Fruit fly (Drosophila melanogaster): Measurements from ENCODE around the gene plh.

The plh gene

DNA sequence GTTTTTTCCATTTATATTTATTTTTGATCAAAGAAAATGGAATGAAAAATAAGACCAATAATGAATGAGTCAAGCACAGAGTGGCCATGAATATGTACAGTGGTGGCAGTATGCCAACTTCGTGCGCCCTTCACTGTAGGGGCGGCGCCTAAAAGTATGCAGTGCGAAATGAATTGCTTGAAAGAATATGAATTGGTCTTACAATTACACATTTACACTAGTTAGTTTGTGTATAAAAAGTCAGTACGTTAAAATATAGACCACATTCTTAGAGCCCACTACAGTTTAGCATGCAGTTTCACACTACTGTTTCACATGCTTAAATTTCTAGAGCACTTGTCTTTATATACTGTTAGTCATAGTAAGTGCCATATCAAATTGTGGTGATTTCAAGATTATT is 48.1 kb downstream of the plh start (continued):
- no peak for TF ChIP-seq CG13123 (GFP tag; optimal IDR thresholded peaks at IDR 0.05)
- no peak for TF ChIP-seq Sry-δ (GFP tag; optimal IDR thresholded peaks at IDR 0.05)
- no peak for TF ChIP-seq CG14965 (GFP tag; optimal IDR thresholded peaks at IDR 0.05; ENCODE audit: borderline replicate concordance)
- TF ChIP-seq tna (GFP tag; IDR thresholded peaks at IDR 0.05; ENCODE audit: partially characterized antibody), result no peak
- peak; percentile 56 for TF ChIP-seq sens (GFP tag)
- TF ChIP-seq croc (GFP tag; conservative IDR thresholded peaks at IDR 0.05), result no peak
- TF ChIP-seq dpn (GFP tag; optimal IDR thresholded peaks at IDR 0.05), result peak in 1 of 2 experiments; percentile 2
- no peak for TF ChIP-seq CG4282 (GFP tag; optimal IDR thresholded peaks at IDR 0.05)
- no peak for TF ChIP-seq tio (GFP tag; optimal IDR thresholded peaks at IDR 0.05)
- no peak for TF ChIP-seq GATAe (GFP tag; conservative IDR thresholded peaks at IDR 0.05)
- no peak for TF ChIP-seq sens-2 (GFP tag; IDR thresholded peaks at IDR 0.05)
- no peak for TF ChIP-seq ato (GFP tag; IDR thresholded peaks at IDR 0.05; ENCODE audit: partially characterized antibody)
- no peak for TF ChIP-seq CG15479 (GFP tag; optimal IDR thresholded peaks at IDR 0.05)
- no peak for TF ChIP-seq CG3407 (GFP tag; optimal IDR thresholded peaks at IDR 0.05)
- TF ChIP-seq mld (GFP tag; IDR thresholded peaks at IDR 0.05; ENCODE audit: partially characterized antibody), result no peak
- TF ChIP-seq p53 (GFP tag; optimal IDR thresholded peaks at IDR 0.05), result no peak
- no peak for TF ChIP-seq CG6175 (GFP tag; IDR thresholded peaks at IDR 0.05)
- TF ChIP-seq CHES-1-like (GFP tag; optimal IDR thresholded peaks at IDR 0.05), result no peak
- TF ChIP-seq CG10274 (GFP tag; optimal IDR thresholded peaks at IDR 0.05), result no peak
- 0 out of 2 replicates have a peak, but pooled peaks have one; percentile 16 for TF ChIP-seq Ptx1 (GFP tag; IDR thresholded peaks at IDR 0.05)
- no peak for TF ChIP-seq CG17912 (GFP tag; optimal IDR thresholded peaks at IDR 0.05)
- TF ChIP-seq CG9215 (GFP tag; IDR thresholded peaks at IDR 0.05), result no peak
- TF ChIP-seq slou (GFP tag; optimal IDR thresholded peaks at IDR 0.05), result no peak
- TF ChIP-seq Doc2 (GFP tag; IDR thresholded peaks at IDR 0.05), result no peak
- TF ChIP-seq pita (GFP tag; optimal IDR thresholded peaks at IDR 0.05), result peak; percentile 33
- no peak for TF ChIP-seq crc (GFP tag; optimal IDR thresholded peaks at IDR 0.05)
- TF ChIP-seq pho (GFP tag; optimal IDR thresholded peaks at IDR 0.05), result peak; percentile 12
- TF ChIP-seq chm (GFP tag; IDR thresholded peaks at IDR 0.05), result no peak
- TF ChIP-seq Dip2 (GFP tag; IDR thresholded peaks at IDR 0.05), result no peak
- TF ChIP-seq Hr78 (GFP tag; optimal IDR thresholded peaks at IDR 0.05), result no peak
- TF ChIP-seq pum (GFP tag; optimal IDR thresholded peaks at IDR 0.05), result no peak
- no peak for TF ChIP-seq CG11723 (GFP tag; optimal IDR thresholded peaks at IDR 0.05)
- no peak for TF ChIP-seq lbe (GFP tag; optimal IDR thresholded peaks at IDR 0.05)
- TF ChIP-seq Med (GFP tag), result peak; percentile 84
- TF ChIP-seq CG12104 (GFP tag; optimal IDR thresholded peaks at IDR 0.05), result no peak
- TF ChIP-seq knrl (GFP tag; IDR thresholded peaks at IDR 0.05; ENCODE audit: partially characterized antibody), result peak; percentile 45
- no peak for TF ChIP-seq ap (GFP tag; IDR thresholded peaks at IDR 0.05)
- TF ChIP-seq CG8924 (tag; optimal IDR thresholded peaks at IDR 0.05), result no peak
- TF ChIP-seq Ets65A (GFP tag), result peak; percentile 73
- peak; percentile 43 for TF ChIP-seq sd (tag; optimal IDR thresholded peaks at IDR 0.05)
- no peak for TF ChIP-seq CG1792 (GFP tag; optimal IDR thresholded peaks at IDR 0.05)
- TF ChIP-seq CG12744 (GFP tag; optimal IDR thresholded peaks at IDR 0.05), result no peak
- no peak for TF ChIP-seq Neu2 (GFP tag; optimal IDR thresholded peaks at IDR 0.05; ENCODE audit: borderline replicate concordance)
- no peak for TF ChIP-seq fru (optimal IDR thresholded peaks at IDR 0.05)
- no peak for TF ChIP-seq CG13775 (GFP tag; optimal IDR thresholded peaks at IDR 0.05)
- TF ChIP-seq Vsx1 (GFP tag; optimal IDR thresholded peaks at IDR 0.05), result no peak
- TF ChIP-seq jigr1 (GFP tag; IDR thresholded peaks at IDR 0.05), result no peak
- TF ChIP-seq Antp (GFP tag; optimal IDR thresholded peaks at IDR 0.05), result peak; percentile 22
- no peak for TF ChIP-seq Tbp (GFP tag; optimal IDR thresholded peaks at IDR 0.05)
- TF ChIP-seq Jarid2 (GFP tag; optimal IDR thresholded peaks at IDR 0.05), result no peak
- peak; percentile 12 for TF ChIP-seq CG12659 (GFP tag; optimal IDR thresholded peaks at IDR 0.05)
- TF ChIP-seq inv (GFP tag; IDR thresholded peaks at IDR 0.05; ENCODE audit: partially characterized antibody), result peak; percentile 28; the same call in 1 of the 2 replicates
